Worm (Caenorhabditis elegans) whole organism, young adult: ENCODE measurements around the gene lin-37.

Experiments
- B0035.1 ChIP-seq: sonication (generic microtip); optimal IDR thresholded peaks from 2 replicates; lab custom pipeline; 2016; ENCODE audit warnings: missing genetic modification characterization, mild to moderate bottlenecking, missing compliant biosample characterization, missing genotype, missing genetic modification reagents
- B0336.3 ChIP-seq: fragments of 200-800 bp; sonication (Bioruptor generic); IDR thresholded peaks from 2 replicates; pipeline ENCODE4 v1.3.6; 2022; ENCODE audit warnings: missing genetic modification characterization, missing compliant biosample characterization
- C17E4.6 ChIP-seq: fragments of 200-800 bp; sonication (Bioruptor generic); IDR thresholded peaks from 2 replicates; pipeline ENCODE4 v1.3.6; 2022; ENCODE audit warnings: missing genetic modification reagents, missing genetic modification characterization, missing compliant biosample characterization
- D2030.7 ChIP-seq: fragments of 200-800 bp; sonication (Bioruptor generic); IDR thresholded peaks from 2 replicates; pipeline ENCODE4 v1.3.6; 2022; ENCODE audit warnings: missing genetic modification reagents, missing genetic modification characterization, missing compliant biosample characterization
- F52B5.7 ChIP-seq: sonication (generic microtip); optimal IDR thresholded peaks from 2 replicates; lab custom pipeline; 2016; ENCODE audit warnings: mild to moderate bottlenecking, missing genetic modification characterization, missing compliant biosample characterization
- F55B11.4 ChIP-seq: sonication (generic microtip); optimal IDR thresholded peaks from 2 replicates; lab custom pipeline; 2016; ENCODE audit warnings: missing compliant biosample characterization, missing genetic modification characterization, borderline replicate concordance; ENCODE audit not compliant: insufficient read depth
- K11D2.4 ChIP-seq: fragments of 200-800 bp; sonication (Bioruptor generic); IDR thresholded peaks from 2 replicates; pipeline ENCODE4 v1.3.6; 2022; ENCODE audit warnings: missing genetic modification reagents, missing genetic modification characterization, missing compliant biosample characterization
- K12H6.12 ChIP-seq: fragments of 200-800 bp; sonication (Bioruptor generic); optimal IDR thresholded peaks from 2 replicates; lab custom pipeline; 2018; ENCODE audit warnings: mild to moderate bottlenecking, missing genetic modification characterization, missing compliant biosample characterization
- T07F8.4 ChIP-seq: sonication (generic microtip); optimal IDR thresholded peaks from 2 replicates; lab custom pipeline; 2016; ENCODE audit warnings: mild to moderate bottlenecking, missing genetic modification characterization, moderate library complexity, missing compliant biosample characterization
- T26A5.8 ChIP-seq: sonication (generic microtip); optimal IDR thresholded peaks from 2 replicates; lab custom pipeline; 2016; ENCODE audit warnings: missing genetic modification characterization, missing compliant biosample characterization
- Y53F4B.3 ChIP-seq: fragments of 200-800 bp; sonication (Bioruptor generic); IDR thresholded peaks from 2 replicates; pipeline ENCODE4 v1.3.6; 2022; ENCODE audit warnings: missing genetic modification reagents, missing genetic modification characterization, missing compliant biosample characterization
- Y67H2A.10 ChIP-seq: fragments of 200-800 bp; sonication (Bioruptor generic); conservative IDR thresholded peaks from 2 replicates; pipeline ENCODE4 v1.3.6; 2022; ENCODE audit warnings: missing genetic modification reagents, missing genetic modification characterization, missing compliant biosample characterization
- athp-1 ChIP-seq: sonication (generic microtip); optimal IDR thresholded peaks from 2 replicates; lab custom pipeline; 2017; ENCODE audit warnings: mild to moderate bottlenecking, missing genetic modification characterization, missing compliant biosample characterization
- attf-3 ChIP-seq: fragments of 200-800 bp; sonication (Bioruptor generic); conservative IDR thresholded peaks from 2 replicates; pipeline ENCODE4 v1.3.6; 2022; ENCODE audit warnings: missing genetic modification reagents, missing genetic modification characterization, missing compliant biosample characterization
- attf-6 ChIP-seq: fragments of 200-800 bp; sonication (Bioruptor generic); IDR thresholded peaks from 2 replicates; pipeline ENCODE4 v1.3.6; 2022; ENCODE audit warnings: missing genetic modification reagents, missing genetic modification characterization, missing compliant biosample characterization
- bed-1 ChIP-seq: fragments of 200-800 bp; sonication (Bioruptor generic); IDR thresholded peaks from 2 replicates; pipeline ENCODE4 v1.3.6; 2022; ENCODE audit warnings: missing genetic modification reagents, missing genetic modification characterization, missing compliant biosample characterization
- bed-2 ChIP-seq: fragments of 200-800 bp; sonication (Bioruptor generic); IDR thresholded peaks from 2 replicates; pipeline ENCODE4 v1.3.6; 2022; ENCODE audit warnings: missing genetic modification reagents, missing genetic modification characterization, missing compliant biosample characterization
- cebp-1 ChIP-seq, 2 experiments: fragments of 200-800 bp in 1 of 2; sonication (Bioruptor generic) in 1 of 2; sonication (generic microtip) in 1 of 2; IDR thresholded peaks in 1 of 2; optimal IDR thresholded peaks in 1 of 2; 2 replicates each; pipeline versions ENCODE4 v1.3.6 to Lab custom; 2017 to 2022; ENCODE audit warnings: missing compliant biosample characterization in 2 of 2, missing genetic modification characterization in 2 of 2, mild to moderate bottlenecking in 1 of 2, missing genetic modification reagents in 1 of 2, moderate library complexity in 1 of 2
- cebp-2 ChIP-seq: fragments of 200-800 bp; sonication (Bioruptor generic); IDR thresholded peaks from 2 replicates; pipeline ENCODE4 v1.3.6; 2022; ENCODE audit warnings: missing genetic modification characterization, missing compliant biosample characterization
- egrh-3 ChIP-seq: fragments of 200-800 bp; sonication (Bioruptor generic); IDR thresholded peaks from 2 replicates; pipeline ENCODE4 v1.3.6; 2022; ENCODE audit warnings: missing genetic modification reagents, missing genetic modification characterization, missing compliant biosample characterization
- ekl-4 ChIP-seq: fragments of 200-800 bp; sonication (Bioruptor generic); IDR thresholded peaks from 2 replicates; pipeline ENCODE4 v1.3.6; 2022; ENCODE audit warnings: missing genetic modification reagents, missing genetic modification characterization, missing compliant biosample characterization
- hmg-20 ChIP-seq: fragments of 200-800 bp; sonication (Bioruptor generic); IDR thresholded peaks from 2 replicates; pipeline ENCODE4 v1.3.6; 2022; ENCODE audit warnings: missing genetic modification reagents, missing genetic modification characterization, missing compliant biosample characterization
- hsf-1 ChIP-seq: fragments of 200-800 bp; sonication (Bioruptor generic); IDR thresholded peaks from 2 replicates; pipeline ENCODE4 v1.3.6; 2022; ENCODE audit warnings: missing genetic modification reagents, missing genetic modification characterization, missing compliant biosample characterization
- lag-1 ChIP-seq: fragments of 200-800 bp; sonication (Bioruptor generic); IDR thresholded peaks from 2 replicates; pipeline ENCODE4 v1.3.6; 2022; ENCODE audit warnings: missing genetic modification reagents, missing genetic modification characterization, missing compliant biosample characterization
- let-607 ChIP-seq, 2 experiments: fragments of 200-800 bp in 1 of 2; sonication (Bioruptor generic) in 1 of 2; sonication (generic microtip) in 1 of 2; optimal IDR thresholded peaks; 2 replicates each; lab custom pipeline; 2016 to 2018; ENCODE audit warnings: mild to moderate bottlenecking in 2 of 2, missing compliant biosample characterization in 2 of 2, missing genetic modification characterization in 2 of 2, moderate library complexity in 2 of 2, missing genotype in 1 of 2
- lin-26 ChIP-seq: fragments of 200-800 bp; sonication (Bioruptor generic); IDR thresholded peaks from 2 replicates; pipeline ENCODE4 v1.3.6; 2022; ENCODE audit warnings: missing genetic modification reagents, missing genetic modification characterization, missing compliant biosample characterization
- lsy-27 ChIP-seq: sonication (generic microtip); optimal IDR thresholded peaks from 2 replicates; lab custom pipeline; 2017; ENCODE audit warnings: missing genetic modification characterization, mild to moderate bottlenecking, missing compliant biosample characterization, antibody characterized with exemption, missing genotype, borderline replicate concordance; ENCODE audit not compliant: insufficient read depth
- madf-10 ChIP-seq: sonication (generic microtip); optimal IDR thresholded peaks from 2 replicates; lab custom pipeline; 2016; ENCODE audit warnings: mild to moderate bottlenecking, missing genetic modification characterization, missing compliant biosample characterization
- mcd-1 ChIP-seq: fragments of 200-800 bp; sonication (Bioruptor generic); IDR thresholded peaks from 2 replicates; pipeline ENCODE4 v1.3.6; 2022; ENCODE audit warnings: missing genetic modification reagents, missing genetic modification characterization, missing compliant biosample characterization
- nfyb-1 ChIP-seq: fragments of 200-800 bp; sonication (Bioruptor generic); IDR thresholded peaks from 2 replicates; pipeline ENCODE4 v1.3.6; 2022; ENCODE audit warnings: missing genetic modification reagents, missing genetic modification characterization, missing compliant biosample characterization
- nhr-80 ChIP-seq: sonication (generic microtip); optimal IDR thresholded peaks from 2 replicates; lab custom pipeline; 2016; ENCODE audit warnings: missing genetic modification characterization, missing compliant biosample characterization
- pha-4 ChIP-seq: fragments of 150-350 bp; sonication (generic microtip); optimal IDR thresholded peaks from 2 replicates; lab custom pipeline; 2014; ENCODE audit warnings: missing biosample characterization, missing genetic modification reagents, missing genetic modification characterization
- snpc-1.3 ChIP-seq: sonication (generic microtip); optimal IDR thresholded peaks from 2 replicates; lab custom pipeline; 2017; ENCODE audit warnings: missing genetic modification characterization, mild to moderate bottlenecking, missing compliant biosample characterization, antibody characterized with exemption, moderate library complexity, missing genotype, missing genetic modification reagents; ENCODE audit not compliant: insufficient read depth
- somi-1 ChIP-seq: fragments of 200-800 bp; sonication (Bioruptor generic); optimal IDR thresholded peaks from 2 replicates; lab custom pipeline; 2018; ENCODE audit warnings: mild to moderate bottlenecking, missing genetic modification characterization, missing compliant biosample characterization
- tbx-9 ChIP-seq: sonication (generic microtip); optimal IDR thresholded peaks from 2 replicates; lab custom pipeline; 2016; ENCODE audit warnings: borderline replicate concordance, missing genetic modification characterization, inconsistent platforms, missing compliant biosample characterization
- unc-130 ChIP-seq: sonication (generic microtip); optimal IDR thresholded peaks from 2 replicates; lab custom pipeline; 2016; ENCODE audit warnings: missing genetic modification reagents, missing genetic modification characterization, missing compliant biosample characterization
- unc-62 ChIP-seq: fragments of 150-350 bp; optimal IDR thresholded peaks from 2 replicates; lab custom pipeline; 2014; ENCODE audit warnings: missing biosample characterization, missing genetic modification reagents, missing genetic modification characterization
- ztf-22 ChIP-seq: fragments of 200-800 bp; sonication (Bioruptor generic); optimal IDR thresholded peaks from 2 replicates; lab custom pipeline; 2018; ENCODE audit warnings: mild to moderate bottlenecking, missing genetic modification characterization, moderate library complexity, missing compliant biosample characterization
- ztf-26 ChIP-seq: sonication (generic microtip); optimal IDR thresholded peaks from 2 replicates; lab custom pipeline; 2017; ENCODE audit warnings: missing genetic modification characterization, missing compliant biosample characterization
- ztf-3 ChIP-seq: fragments of 200-800 bp; sonication (Bioruptor generic); optimal IDR thresholded peaks from 2 replicates; lab custom pipeline; 2018; ENCODE audit warnings: mild to moderate bottlenecking, missing genetic modification characterization, missing compliant biosample characterization

The lin-37 gene

ce11 chrIII:7103940-7104440, 31.6 kb upstream of the lin-37 start, which contains the start of gene cpg-2 (continued):
- TF ChIP-seq K12H6.12 (tag; lab: Kevin White, UChicago) (no peak), lag-1 (GFP tag; lab: Robert Waterston, UW) (no peak), ztf-3 (GFP tag; lab: Kevin White, UChicago) (no peak), hmg-20 (GFP tag; lab: Robert Waterston, UW) (no peak), let-607 (tag; optimal IDR thresholded peaks at IDR 0.05; lab: Kevin White, UChicago) (no peak), T07F8.4 (tag; lab: Kevin White, UChicago) (no peak), D2030.7 (peak; percentile 98), bed-1 (GFP tag; lab: Robert Waterston, UW) (no peak), attf-6 (GFP tag; lab: Robert Waterston, UW) (peak; percentile 73; the same call in 1 of the 2 replicates), bed-2 (GFP tag; lab: Robert Waterston, UW) (no peak), F52B5.7 (no peak), tbx-9 (tag; lab: Kevin White, UChicago) (no peak), ztf-26 (tag; lab: Kevin White, UChicago) (no peak), nfyb-1 (GFP tag; lab: Robert Waterston, UW) (peak; percentile 57; the same call in 1 of the 2 replicates), madf-10 (tag; lab: Kevin White, UChicago) (no peak), mcd-1 (GFP tag; lab: Robert Waterston, UW) (peak; percentile 81), B0336.3 (peak; percentile 79), T26A5.8 (tag; lab: Kevin White, UChicago) (no peak), ekl-4 (GFP tag; lab: Robert Waterston, UW) (peak; percentile 81), ztf-22 (GFP tag; lab: Kevin White, UChicago) (no peak), egrh-3 (no peak), athp-1 (tag; lab: Kevin White, UChicago) (peak; percentile 20), snpc-1.3 (peak; percentile 89), B0035.1 (tag; lab: Kevin White, UChicago) (no peak), Y53F4B.3 (no peak), nhr-80 (tag; lab: Kevin White, UChicago) (no peak), C17E4.6 (GFP tag; lab: Robert Waterston, UW) (peak; percentile 78; the same call in 1 of the 2 replicates), cebp-2 (no peak), unc-62 (GFP tag; lab: Kevin White, UChicago) (no peak), lin-26 (GFP tag; lab: Robert Waterston, UW) (no peak), F55B11.4 (no peak), K11D2.4 (no peak), pha-4 (tag; lab: Kevin White, UChicago) (no peak), unc-130 (GFP tag; lab: Kevin White, UChicago) (peak; percentile 94), Y67H2A.10 (GFP tag; lab: Robert Waterston, UW) (no peak), hsf-1 (GFP tag; lab: Robert Waterston, UW) (peak; percentile 86), attf-3 (GFP tag; lab: Robert Waterston, UW) (peak; percentile 24; the same call in 1 of the 2 replicates), lsy-27 (tag; lab: Kevin White, UChicago) (no peak), somi-1 (GFP tag; lab: Kevin White, UChicago) (no peak), cebp-1 (GFP tag; IDR thresholded peaks at IDR 0.05; lab: Robert Waterston, UW) (no peak), cebp-1 (tag; optimal IDR thresholded peaks at IDR 0.05; lab: Kevin White, UChicago) (no peak)
